Fruit fly (Drosophila melanogaster) whole organism, embryonic: Measurements from ENCODE around the gene CG7860.

ENCODE experiments used
- Awh ChIP-seq: fragments of 200-800 bp; sonication (Bioruptor generic); IDR thresholded peaks from 2 replicates; pipeline ENCODE4, ENCODE4 v1.3.6; 2022; ENCODE audit warnings: missing biosample characterization, missing genetic modification characterization
- C15 ChIP-seq: fragments of 200-800 bp; sonication (Bioruptor generic); IDR thresholded peaks from 3 replicates; pipeline ENCODE4 v1.3.6; 2022; ENCODE audit warnings: missing biosample characterization, missing genetic modification characterization
- CG11085 ChIP-seq: fragments of 200-800 bp; sonication (Bioruptor generic); IDR thresholded peaks from 2 replicates; pipeline ENCODE4 v1.3.6; 2022; ENCODE audit warnings: missing biosample characterization, missing genetic modification characterization
- CG13624 ChIP-seq: fragments of 200-800 bp; sonication (Bioruptor generic); optimal IDR thresholded peaks from 2 replicates; lab custom pipeline; 2016; ENCODE audit warnings: missing biosample characterization, missing genetic modification characterization
- CG14441 ChIP-seq: fragments of 200-800 bp; sonication (Bioruptor generic); IDR thresholded peaks from 2 replicates; pipeline ENCODE4 v1.3.6; 2022; ENCODE audit warnings: missing biosample characterization, missing genetic modification characterization
- CG15479 ChIP-seq: fragments of 200-800 bp; sonication (Bioruptor generic); optimal IDR thresholded peaks from 3 replicates; lab custom pipeline; 2019; ENCODE audit warnings: missing biosample characterization, mild to moderate bottlenecking, missing genetic modification characterization, moderate library complexity
- CG15601 ChIP-seq: fragments of 200-800 bp; sonication (Bioruptor generic); optimal IDR thresholded peaks from 3 replicates; lab custom pipeline; 2019; ENCODE audit warnings: missing biosample characterization, mild to moderate bottlenecking, missing genetic modification characterization, moderate library complexity
- CG1602 ChIP-seq: fragments of 200-800 bp; sonication (Bioruptor generic); optimal IDR thresholded peaks from 3 replicates; lab custom pipeline; 2016; ENCODE audit warnings: missing biosample characterization, missing genetic modification characterization
- CG2199 ChIP-seq: fragments of 200-800 bp; sonication (Bioruptor generic); IDR thresholded peaks from 3 replicates; pipeline ENCODE4 v1.3.6; 2022; ENCODE audit warnings: missing biosample characterization, missing genetic modification characterization
- CG2712 ChIP-seq: fragments of 200-800 bp; optimal IDR thresholded peaks from 3 replicates; lab custom pipeline; 2019; ENCODE audit warnings: missing biosample characterization, mild to moderate bottlenecking, missing genetic modification characterization, moderate library complexity
- CG31441 ChIP-seq: fragments of 200-800 bp; sonication (Bioruptor generic); IDR thresholded peaks from 2 replicates; pipeline ENCODE4 v1.3.6; 2022; ENCODE audit warnings: missing biosample characterization, missing genetic modification characterization
- CG34422 ChIP-seq: fragments of 200-800 bp; sonication (Bioruptor generic); IDR thresholded peaks from 3 replicates; pipeline ENCODE4 v1.3.6; 2022; ENCODE audit warnings: missing biosample characterization, missing genetic modification characterization
- CG4360 ChIP-seq: fragments of 200-800 bp; sonication (Bioruptor generic); IDR thresholded peaks from 2 replicates; pipeline ENCODE4 v1.3.6; 2022; ENCODE audit warnings: missing biosample characterization, missing genetic modification characterization
- CG4404 ChIP-seq: fragments of 200-800 bp; sonication (Bioruptor generic); IDR thresholded peaks from 2 replicates; pipeline ENCODE4 v1.3.6; 2022; ENCODE audit warnings: missing biosample characterization, missing genetic modification characterization
- CG4424 ChIP-seq: fragments of 200-800 bp; sonication (Bioruptor generic); optimal IDR thresholded peaks from 3 replicates; lab custom pipeline; 2016; ENCODE audit warnings: missing biosample characterization, missing genetic modification characterization
- CG4820 ChIP-seq: fragments of 200-800 bp; sonication (Bioruptor generic); optimal IDR thresholded peaks from 3 replicates; lab custom pipeline; 2016; ENCODE audit warnings: missing biosample characterization, missing genetic modification characterization
- CG6813 ChIP-seq: fragments of 200-800 bp; sonication (Bioruptor generic); optimal IDR thresholded peaks from 2 replicates; lab custom pipeline; 2017; ENCODE audit warnings: missing biosample characterization, missing genetic modification characterization, mild to moderate bottlenecking, moderate library complexity, missing genetic modification reagents
- CG7745 ChIP-seq: fragments of 200-800 bp; sonication (Bioruptor generic); optimal IDR thresholded peaks from 2 replicates; lab custom pipeline; 2018; ENCODE audit warnings: missing biosample characterization, mild to moderate bottlenecking, missing genetic modification characterization, moderate library complexity
- Dbx ChIP-seq: fragments of 200-800 bp; sonication (Bioruptor generic); IDR thresholded peaks from 3 replicates; pipeline ENCODE4 v1.3.6; 2022; ENCODE audit warnings: missing biosample characterization, missing genetic modification characterization
- Fer1 ChIP-seq: fragments of 200-800 bp; sonication (Bioruptor generic); optimal IDR thresholded peaks from 2 replicates; lab custom pipeline; 2017; ENCODE audit warnings: missing biosample characterization, mild to moderate bottlenecking, missing genetic modification characterization
- HLH3B ChIP-seq: fragments of 200-800 bp; sonication (Bioruptor generic); IDR thresholded peaks from 2 replicates; pipeline ENCODE4 v1.3.6; 2022; ENCODE audit warnings: missing biosample characterization, missing genetic modification characterization
- HmgD ChIP-seq: fragments of 200-800 bp; sonication (Bioruptor generic); optimal IDR thresholded peaks from 3 replicates; lab custom pipeline; 2016; ENCODE audit warnings: missing biosample characterization, missing genetic modification characterization
- Ssrp ChIP-seq: fragments of 200-800 bp; sonication (Bioruptor generic); optimal IDR thresholded peaks from 2 replicates; lab custom pipeline; 2018; ENCODE audit warnings: missing biosample characterization, mild to moderate bottlenecking, missing genetic modification characterization, moderate library complexity
- Xbp1 ChIP-seq: fragments of 200-800 bp; sonication (Bioruptor generic); optimal IDR thresholded peaks from 3 replicates; lab custom pipeline; 2016; ENCODE audit warnings: missing biosample characterization, mild to moderate bottlenecking, missing genetic modification characterization
- al ChIP-seq: fragments of 200-800 bp; sonication (Bioruptor generic); IDR thresholded peaks from 2 replicates; pipeline ENCODE4 v1.3.6; 2022; ENCODE audit warnings: missing biosample characterization, missing genetic modification characterization
- ase ChIP-seq: fragments of 200-800 bp; sonication (Bioruptor generic); IDR thresholded peaks from 3 replicates; pipeline ENCODE4 v1.3.6; 2022; ENCODE audit warnings: missing biosample characterization, missing genetic modification characterization
- az2 ChIP-seq: fragments of 200-800 bp; sonication (Bioruptor generic); optimal IDR thresholded peaks from 3 replicates; lab custom pipeline; 2016; ENCODE audit warnings: missing biosample characterization, missing genetic modification characterization
- cg ChIP-seq: fragments of 200-800 bp; sonication (Bioruptor generic); optimal IDR thresholded peaks from 3 replicates; lab custom pipeline; 2019; ENCODE audit warnings: missing biosample characterization, mild to moderate bottlenecking, missing genetic modification characterization, moderate library complexity
- ci ChIP-seq: fragments of 200-800 bp; sonication (Bioruptor generic); IDR thresholded peaks from 3 replicates; pipeline ENCODE4 v1.3.6; 2022; ENCODE audit warnings: missing biosample characterization, missing genetic modification characterization
- dysf ChIP-seq: fragments of 200-800 bp; sonication (Bioruptor generic); IDR thresholded peaks from 3 replicates; pipeline ENCODE4 v1.3.6; 2022; ENCODE audit warnings: missing biosample characterization, missing genetic modification characterization
- fd102C ChIP-seq: fragments of 200-800 bp; sonication (Bioruptor generic); optimal IDR thresholded peaks from 2 replicates; lab custom pipeline; 2018; ENCODE audit warnings: missing biosample characterization, mild to moderate bottlenecking, missing genetic modification characterization, moderate library complexity
- fu2 ChIP-seq: fragments of 200-800 bp; sonication (Bioruptor generic); optimal IDR thresholded peaks from 2 replicates; lab custom pipeline; 2016; ENCODE audit warnings: missing biosample characterization, missing genetic modification characterization
- gem ChIP-seq: fragments of 200-800 bp; sonication (Bioruptor generic); optimal IDR thresholded peaks from 2 replicates; lab custom pipeline; 2019; ENCODE audit warnings: missing biosample characterization, mild to moderate bottlenecking, missing genetic modification characterization, moderate library complexity
- gsb-n ChIP-seq: fragments of 200-800 bp; sonication (Bioruptor generic); optimal IDR thresholded peaks from 3 replicates; lab custom pipeline; 2018; ENCODE audit warnings: missing biosample characterization, mild to moderate bottlenecking, missing genetic modification characterization
- her ChIP-seq: fragments of 200-800 bp; sonication (Bioruptor generic); optimal IDR thresholded peaks from 2 replicates; lab custom pipeline; 2016; ENCODE audit warnings: missing biosample characterization, missing genetic modification characterization
- hkb ChIP-seq, 2 experiments: fragments of 200-800 bp in 1 of 2; fragments of >200 bp in 1 of 2; sonication (Bioruptor generic) in 1 of 2; IDR thresholded peaks in 1 of 2; optimal IDR thresholded peaks in 1 of 2; 2 replicates each; pipeline versions ENCODE4 v1.3.6 to Lab custom; 2017 to 2022; ENCODE audit warnings: missing biosample characterization in 1 of 2, missing genetic modification characterization in 1 of 2
- hth ChIP-seq: fragments of >200 bp; optimal IDR thresholded peaks from 2 replicates; lab custom pipeline; 2017; ENCODE audit warnings: inconsistent platforms
- jing ChIP-seq: fragments of 200-800 bp; sonication (Bioruptor generic); optimal IDR thresholded peaks from 2 replicates; lab custom pipeline; 2018; ENCODE audit warnings: missing biosample characterization, mild to moderate bottlenecking, missing genetic modification characterization
- ken ChIP-seq: fragments of 200-800 bp; sonication (Bioruptor generic); IDR thresholded peaks from 3 replicates; pipeline ENCODE4 v1.3.6; 2022; ENCODE audit warnings: missing biosample characterization, missing genetic modification characterization
- lov ChIP-seq, 2 experiments: fragments of 200-800 bp in 1 of 2; fragments of >200 bp in 1 of 2; sonication (Bioruptor generic) in 1 of 2; IDR thresholded peaks in 1 of 2; optimal IDR thresholded peaks in 1 of 2; 2 replicates in 1 of 2; 3 replicates in 1 of 2; pipeline versions ENCODE4 v1.3.6 to Lab custom; 2017 to 2022; ENCODE audit warnings: missing biosample characterization in 1 of 2, missing genetic modification characterization in 1 of 2
- mirr ChIP-seq: fragments of 200-800 bp; sonication (Bioruptor generic); optimal IDR thresholded peaks from 3 replicates; lab custom pipeline; 2018; ENCODE audit warnings: missing biosample characterization, mild to moderate bottlenecking, missing genetic modification characterization
- mld ChIP-seq: fragments of 200-800 bp; sonication (Bioruptor generic); IDR thresholded peaks from 3 replicates; pipeline ENCODE4 v1.3.6; 2022; ENCODE audit warnings: missing biosample characterization, missing genetic modification characterization; ENCODE audit not compliant: partially characterized antibody
- phol ChIP-seq: fragments of 200-800 bp; sonication (Bioruptor generic); optimal IDR thresholded peaks from 3 replicates; lab custom pipeline; 2018; ENCODE audit warnings: missing biosample characterization, mild to moderate bottlenecking, missing genetic modification characterization, moderate library complexity
- sens ChIP-seq: fragments of 200-800 bp; sonication (Bioruptor generic); peaks from one replicate; lab custom pipeline; 2016; ENCODE audit warnings: missing biosample characterization, missing genetic modification characterization
- sisA ChIP-seq: fragments of 200-800 bp; sonication (Bioruptor generic); IDR thresholded peaks from 2 replicates; pipeline ENCODE4 v1.3.6; 2022; ENCODE audit warnings: missing biosample characterization, missing genetic modification characterization
- sqz ChIP-seq: fragments of 200-800 bp; sonication (Bioruptor generic); optimal IDR thresholded peaks from 3 replicates; lab custom pipeline; 2018; ENCODE audit warnings: missing biosample characterization, mild to moderate bottlenecking, missing genetic modification characterization
- ttk ChIP-seq: fragments of 200-800 bp; sonication (Bioruptor generic); IDR thresholded peaks from 2 replicates; pipeline ENCODE4 v2.1.2; 2022; ENCODE audit warnings: missing biosample characterization, missing genetic modification characterization
- tup ChIP-seq: fragments of 200-800 bp; sonication (Bioruptor generic); optimal IDR thresholded peaks from 2 replicates; lab custom pipeline; 2016; ENCODE audit warnings: missing biosample characterization, mild to moderate bottlenecking, missing genetic modification characterization, moderate library complexity
- vvl ChIP-seq: fragments of 200-800 bp; sonication (Bioruptor generic); IDR thresholded peaks from 2 replicates; pipeline ENCODE4 v1.3.6; 2022; ENCODE audit warnings: missing biosample characterization, missing genetic modification characterization
- zfh1 ChIP-seq: fragments of 200-800 bp; sonication (Bioruptor generic); IDR thresholded peaks from 3 replicates; pipeline ENCODE4 v1.3.6; 2022; ENCODE audit warnings: missing biosample characterization, missing genetic modification characterization

CG7860 gene

DNA sequence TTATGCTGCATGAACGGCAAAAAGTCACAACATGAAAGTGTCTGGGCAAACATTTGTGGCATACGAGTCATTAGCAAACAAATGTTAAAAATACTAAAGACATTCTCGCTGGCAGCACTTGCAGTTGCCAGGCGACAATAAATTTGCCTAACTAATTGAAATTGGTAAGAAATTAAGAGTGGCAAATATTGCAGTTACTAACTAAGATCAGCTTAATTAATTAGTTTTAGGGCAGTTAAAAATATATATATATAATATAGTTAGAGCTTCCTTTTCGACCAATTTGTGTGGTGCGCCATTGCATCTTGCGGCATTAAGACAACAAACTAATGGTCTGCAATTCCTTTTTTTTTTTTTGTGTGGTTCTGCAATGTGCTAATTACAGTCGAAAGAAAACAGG lies 49.1 kb downstream of the CG7860 start (continued):
- TF ChIP-seq vvl (peak; percentile 64), ken (GFP tag; lab: Robert Waterston, UW) (peak; percentile 54; the same call in 1 of the 3 replicates), gem (peak; percentile 66), HLH3B (peak; percentile 51), her (no peak), hkb (optimal IDR thresholded peaks at IDR 0.05; lab: Kevin White, UChicago) (no peak), hkb (GFP tag; IDR thresholded peaks at IDR 0.05; lab: Robert Waterston, UW) (peak; percentile 58; the same call in 1 of the 2 replicates), CG15601 (tag; lab: Kevin White, UChicago) (peak; percentile 13), mirr (GFP tag; lab: Kevin White, UChicago) (no peak), Awh (peak; percentile 47; the same call in 1 of the 2 replicates), ase (GFP tag; lab: Robert Waterston, UW) (peak; percentile 10; the same call in 1 of the 3 replicates), cg (GFP tag; lab: Kevin White, UChicago) (no peak), al (GFP tag; lab: Robert Waterston, UW) (no peak), HmgD (no peak), CG2199 (GFP tag; lab: Robert Waterston, UW) (no peak), az2 (GFP tag; lab: Kevin White, UChicago) (peak; percentile 34), CG2712 (tag; lab: Kevin White, UChicago) (peak; percentile 50), CG15479 (GFP tag; lab: Kevin White, UChicago) (no peak), CG4360 (0 out of 2 replicates have a peak, but pooled peaks have one; percentile 11), CG34422 (GFP tag; lab: Robert Waterston, UW) (peak; percentile 36; the same call in 1 of the 3 replicates), CG31441 (GFP tag; lab: Robert Waterston, UW) (peak; percentile 39; the same call in 1 of the 2 replicates), CG11085 (GFP tag; lab: Robert Waterston, UW) (no peak), CG1602 (GFP tag; lab: Kevin White, UChicago) (peak; percentile 18), fu2 (no peak), ci (GFP tag; lab: Robert Waterston, UW) (peak; percentile 78), CG6813 (GFP tag; lab: Kevin White, UChicago) (no peak), CG4424 (GFP tag; lab: Kevin White, UChicago) (no peak), jing (GFP tag; lab: Kevin White, UChicago) (no peak), Ssrp (tag; lab: Kevin White, UChicago) (peak; percentile 45), CG4820 (GFP tag; lab: Kevin White, UChicago) (peak; percentile 5), CG13624 (no peak), CG7745 (no peak), hth (lab: Kevin White, UChicago) (no peak), fd102C (GFP tag; lab: Kevin White, UChicago) (no peak), tup (GFP tag; lab: Kevin White, UChicago) (no peak), gsb-n (tag; lab: Kevin White, UChicago) (peak; percentile 59), sens (GFP tag; lab: Kevin White, UChicago) (peak; percentile 61), Fer1 (GFP tag; lab: Kevin White, UChicago) (no peak), sisA (GFP tag; lab: Robert Waterston, UW) (peak; percentile 30; the same call in 1 of the 2 replicates), mld (GFP tag; lab: Robert Waterston, UW) (no peak), phol (tag; lab: Kevin White, UChicago) (peak; percentile 39), CG14441 (GFP tag; lab: Robert Waterston, UW) (peak; percentile 54; the same call in 1 of the 2 replicates), sqz (no peak), dysf (GFP tag; lab: Robert Waterston, UW) (peak; percentile 45; the same call in 1 of the 3 replicates), C15 (GFP tag; lab: Robert Waterston, UW) (no peak), zfh1 (GFP tag; lab: Robert Waterston, UW) (peak; percentile 75), ttk (GFP tag; lab: Robert Waterston, UW) (peak; percentile 55; the same call in 1 of the 2 replicates), lov (optimal IDR thresholded peaks at IDR 0.05; lab: Kevin White, UChicago) (no peak), lov (GFP tag; IDR thresholded peaks at IDR 0.05; lab: Robert Waterston, UW) (peak; percentile 80; the same call in 2 of the 3 replicates), Dbx (GFP tag; lab: Robert Waterston, UW) (no peak), Xbp1 (peak; percentile 1), CG4404 (GFP tag; lab: Robert Waterston, UW) (0 out of 2 replicates have a peak, but pooled peaks have one; percentile 16)
